Fruit fly (Drosophila melanogaster) whole organism, embryonic: Measurements from ENCODE around the gene ND-B16.6.

ENCODE experiments used
- Ada2b ChIP-seq: fragments of 200-800 bp; sonication (Bioruptor generic); IDR thresholded peaks from 2 replicates; pipeline ENCODE4 v1.3.6; 2022; ENCODE audit warnings: missing biosample characterization, missing genetic modification characterization
- Asciz ChIP-seq: fragments of 200-800 bp; sonication (Bioruptor generic); optimal IDR thresholded peaks from 2 replicates; lab custom pipeline; 2017; ENCODE audit warnings: missing biosample characterization, mild to moderate bottlenecking, missing genetic modification characterization, missing genetic modification reagents
- C15 ChIP-seq: fragments of 200-800 bp; sonication (Bioruptor generic); IDR thresholded peaks from 3 replicates; pipeline ENCODE4 v1.3.6; 2022; ENCODE audit warnings: missing biosample characterization, missing genetic modification characterization
- CG10366 ChIP-seq: fragments of 200-800 bp; sonication (Bioruptor generic); IDR thresholded peaks from 2 replicates; pipeline ENCODE4 v1.3.6; 2022; ENCODE audit warnings: missing biosample characterization, missing genetic modification characterization
- CG10431 ChIP-seq: fragments of 200-800 bp; sonication (Bioruptor generic); optimal IDR thresholded peaks from 3 replicates; lab custom pipeline; 2018; ENCODE audit warnings: missing biosample characterization, mild to moderate bottlenecking, missing genetic modification characterization
- CG10654 ChIP-seq: fragments of 200-800 bp; sonication (Bioruptor generic); optimal IDR thresholded peaks from 2 replicates; lab custom pipeline; 2016; ENCODE audit warnings: missing biosample characterization, missing genetic modification characterization
- CG11398 ChIP-seq: fragments of 200-800 bp; sonication (Bioruptor generic); optimal IDR thresholded peaks from 2 replicates; lab custom pipeline; 2016; ENCODE audit warnings: missing biosample characterization, missing genetic modification characterization
- CG11695 ChIP-seq: fragments of 200-800 bp; sonication (Bioruptor generic); IDR thresholded peaks from 3 replicates; pipeline ENCODE4 v1.3.6; 2022; ENCODE audit warnings: missing biosample characterization, missing genetic modification characterization
- CG12219 ChIP-seq: fragments of 200-800 bp; sonication (Bioruptor generic); optimal IDR thresholded peaks from 3 replicates; lab custom pipeline; 2018; ENCODE audit warnings: missing biosample characterization, mild to moderate bottlenecking, missing genetic modification characterization
- CG12659 ChIP-seq: fragments of 200-800 bp; sonication (Bioruptor generic); optimal IDR thresholded peaks from 3 replicates; lab custom pipeline; 2017; ENCODE audit warnings: mild to moderate bottlenecking, missing biosample characterization, missing genetic modification reagents, missing genetic modification characterization
- CG13287 ChIP-seq: fragments of 200-800 bp; sonication (Bioruptor generic); IDR thresholded peaks from 2 replicates; pipeline ENCODE4 v1.3.6; 2022; ENCODE audit warnings: missing biosample characterization, missing genetic modification characterization; ENCODE audit not compliant: partially characterized antibody
- CG15269 ChIP-seq: fragments of 200-800 bp; sonication (Bioruptor generic); optimal IDR thresholded peaks from 2 replicates; lab custom pipeline; 2018; ENCODE audit warnings: missing biosample characterization, mild to moderate bottlenecking, missing genetic modification characterization, moderate library complexity
- CG17385 ChIP-seq: fragments of 200-800 bp; sonication (Bioruptor generic); optimal IDR thresholded peaks from 3 replicates; lab custom pipeline; 2018; ENCODE audit warnings: missing biosample characterization, mild to moderate bottlenecking, missing genetic modification characterization
- CG2202 ChIP-seq: fragments of 200-800 bp; sonication (Bioruptor generic); optimal IDR thresholded peaks from 2 replicates; lab custom pipeline; 2018; ENCODE audit warnings: missing biosample characterization, mild to moderate bottlenecking, missing genetic modification characterization
- CG31388 ChIP-seq: fragments of 200-800 bp; sonication (Bioruptor generic); optimal IDR thresholded peaks from 2 replicates; lab custom pipeline; 2016; ENCODE audit warnings: missing biosample characterization, missing genetic modification characterization
- CG32767 ChIP-seq: fragments of 200-800 bp; sonication (Bioruptor generic); IDR thresholded peaks from 2 replicates; pipeline ENCODE4 v1.3.6; 2022; ENCODE audit warnings: missing biosample characterization, missing genetic modification characterization
- CG3281 ChIP-seq: fragments of 200-800 bp; sonication (Bioruptor generic); optimal IDR thresholded peaks from 3 replicates; lab custom pipeline; 2017; ENCODE audit warnings: missing biosample characterization, mild to moderate bottlenecking, missing genetic modification characterization
- CG34224 ChIP-seq: fragments of 200-800 bp; sonication (Bioruptor generic); IDR thresholded peaks from 3 replicates; pipeline ENCODE4 v1.3.6; 2022; ENCODE audit warnings: missing biosample characterization, missing genetic modification characterization; ENCODE audit not compliant: partially characterized antibody
- CG34422 ChIP-seq: fragments of 200-800 bp; sonication (Bioruptor generic); IDR thresholded peaks from 3 replicates; pipeline ENCODE4 v1.3.6; 2022; ENCODE audit warnings: missing biosample characterization, missing genetic modification characterization
- CG3995 ChIP-seq: fragments of 200-800 bp; sonication (Bioruptor generic); optimal IDR thresholded peaks from 3 replicates; lab custom pipeline; 2016; ENCODE audit warnings: missing biosample characterization, missing genetic modification characterization
- CG4424 ChIP-seq: fragments of 200-800 bp; sonication (Bioruptor generic); optimal IDR thresholded peaks from 3 replicates; lab custom pipeline; 2016; ENCODE audit warnings: missing biosample characterization, missing genetic modification characterization
- CG4730 ChIP-seq: fragments of 200-800 bp; sonication (Bioruptor generic); IDR thresholded peaks from 2 replicates; pipeline ENCODE4 v1.3.6; 2022; ENCODE audit warnings: missing biosample characterization, missing genetic modification characterization
- CG4820 ChIP-seq: fragments of 200-800 bp; sonication (Bioruptor generic); optimal IDR thresholded peaks from 3 replicates; lab custom pipeline; 2016; ENCODE audit warnings: missing biosample characterization, missing genetic modification characterization
- CG6689 ChIP-seq: fragments of 200-800 bp; sonication (Bioruptor generic); IDR thresholded peaks from 2 replicates; pipeline ENCODE4 v1.3.6; 2022; ENCODE audit warnings: missing biosample characterization, missing genetic modification characterization
- CG6791 ChIP-seq: fragments of 200-800 bp; sonication (Bioruptor generic); IDR thresholded peaks from 3 replicates; pipeline ENCODE4 v1.3.6; 2022; ENCODE audit warnings: missing biosample characterization, missing genetic modification characterization; ENCODE audit not compliant: partially characterized antibody
- CG6813 ChIP-seq: fragments of 200-800 bp; sonication (Bioruptor generic); optimal IDR thresholded peaks from 2 replicates; lab custom pipeline; 2017; ENCODE audit warnings: missing biosample characterization, missing genetic modification characterization, mild to moderate bottlenecking, moderate library complexity, missing genetic modification reagents
- CG7839 ChIP-seq: fragments of 200-800 bp; sonication (Bioruptor generic); optimal IDR thresholded peaks from 3 replicates; lab custom pipeline; 2018; ENCODE audit warnings: missing biosample characterization, mild to moderate bottlenecking, missing genetic modification characterization, moderate library complexity
- Camta ChIP-seq: fragments of 200-800 bp; sonication (Bioruptor generic); optimal IDR thresholded peaks from 2 replicates; lab custom pipeline; 2016; ENCODE audit warnings: missing biosample characterization, missing genetic modification characterization
- Dfd ChIP-seq, 2 experiments: fragments of >200 bp; optimal IDR thresholded peaks; 2 replicates each; lab custom pipeline; 2017; ENCODE audit warnings: missing biosample characterization in 2 of 2, missing genetic modification characterization in 2 of 2
- HmgD ChIP-seq: fragments of 200-800 bp; sonication (Bioruptor generic); optimal IDR thresholded peaks from 3 replicates; lab custom pipeline; 2016; ENCODE audit warnings: missing biosample characterization, missing genetic modification characterization
- Lpt ChIP-seq: fragments of >200 bp; optimal IDR thresholded peaks from 2 replicates; lab custom pipeline; 2018; ENCODE audit warnings: missing biosample characterization, missing genetic modification characterization
- Meics ChIP-seq: fragments of 200-800 bp; sonication (Bioruptor generic); optimal IDR thresholded peaks from 2 replicates; lab custom pipeline; 2017; ENCODE audit warnings: missing biosample characterization, mild to moderate bottlenecking, missing genetic modification characterization
- Nf-YC ChIP-seq: fragments of 200-800 bp; optimal IDR thresholded peaks from 3 replicates; lab custom pipeline; 2019; ENCODE audit warnings: missing biosample characterization, mild to moderate bottlenecking, missing genetic modification characterization, moderate library complexity
- Side ChIP-seq: fragments of 200-800 bp; sonication (Bioruptor generic); optimal IDR thresholded peaks from 2 replicates; lab custom pipeline; 2016; ENCODE audit warnings: missing biosample characterization, missing genetic modification characterization
- Sox100B ChIP-seq: fragments of 200-800 bp; sonication (Bioruptor generic); optimal IDR thresholded peaks from 3 replicates; lab custom pipeline; 2018; ENCODE audit warnings: missing biosample characterization, mild to moderate bottlenecking, missing genetic modification characterization
- Xbp1 ChIP-seq: fragments of 200-800 bp; sonication (Bioruptor generic); optimal IDR thresholded peaks from 3 replicates; lab custom pipeline; 2016; ENCODE audit warnings: missing biosample characterization, mild to moderate bottlenecking, missing genetic modification characterization
- br ChIP-seq: fragments of >200 bp; optimal IDR thresholded peaks from 2 replicates; lab custom pipeline; 2017
- btn ChIP-seq: fragments of 200-800 bp; sonication (Bioruptor generic); optimal IDR thresholded peaks from 2 replicates; lab custom pipeline; 2016; ENCODE audit warnings: missing biosample characterization, missing genetic modification characterization
- chm ChIP-seq: fragments of 200-800 bp; sonication (Bioruptor generic); IDR thresholded peaks from 2 replicates; pipeline ENCODE4 v1.3.6; 2022; ENCODE audit warnings: missing biosample characterization, missing genetic modification characterization
- cwo ChIP-seq: fragments of 200-800 bp; sonication (Bioruptor generic); optimal IDR thresholded peaks from 3 replicates; lab custom pipeline; 2017; ENCODE audit warnings: missing biosample characterization, missing genetic modification characterization, mild to moderate bottlenecking, moderate library complexity, missing genetic modification reagents
- ftz-f1 ChIP-seq: fragments of 200-800 bp; sonication (Bioruptor generic); optimal IDR thresholded peaks from 2 replicates; lab custom pipeline; 2016; ENCODE audit warnings: missing biosample characterization, missing genetic modification characterization
- gce ChIP-seq: fragments of 200-800 bp; sonication (Bioruptor generic); IDR thresholded peaks from 3 replicates; pipeline ENCODE4 v1.3.6; 2022; ENCODE audit warnings: missing biosample characterization, missing genetic modification characterization
- gem ChIP-seq: fragments of 200-800 bp; sonication (Bioruptor generic); optimal IDR thresholded peaks from 2 replicates; lab custom pipeline; 2019; ENCODE audit warnings: missing biosample characterization, mild to moderate bottlenecking, missing genetic modification characterization, moderate library complexity
- lola ChIP-seq, 3 experiments: fragments of >200 bp in 2 of 3; fragments of 200-800 bp in 1 of 3; sonication (Bioruptor generic) in 1 of 3; optimal IDR thresholded peaks; 2 replicates each; lab custom pipeline; 2017 to 2019; ENCODE audit warnings: missing biosample characterization in 3 of 3, missing genetic modification characterization in 3 of 3, mild to moderate bottlenecking in 1 of 3, moderate library complexity in 1 of 3
- pita ChIP-seq: fragments of 200-800 bp; sonication (Bioruptor generic); optimal IDR thresholded peaks from 2 replicates; lab custom pipeline; 2017; ENCODE audit warnings: missing biosample characterization, mild to moderate bottlenecking, missing genetic modification characterization
- ro ChIP-seq: fragments of 200-800 bp; sonication (Bioruptor generic); IDR thresholded peaks from 2 replicates; pipeline ENCODE4 v1.3.6; 2022; ENCODE audit warnings: missing biosample characterization, missing genetic modification characterization
- sd ChIP-seq: fragments of 200-800 bp; sonication (Bioruptor generic); optimal IDR thresholded peaks from 3 replicates; lab custom pipeline; 2018; ENCODE audit warnings: missing biosample characterization, mild to moderate bottlenecking, missing genetic modification characterization, moderate library complexity
- stc ChIP-seq: fragments of 200-800 bp; sonication (Bioruptor generic); IDR thresholded peaks from 2 replicates; pipeline ENCODE4 v1.3.6; 2022; ENCODE audit warnings: missing biosample characterization, missing genetic modification characterization
- stwl ChIP-seq: fragments of 200-800 bp; sonication (Bioruptor generic); optimal IDR thresholded peaks from 3 replicates; lab custom pipeline; 2018; ENCODE audit warnings: missing biosample characterization, mild to moderate bottlenecking, missing genetic modification characterization, moderate library complexity
- tio ChIP-seq: fragments of 200-800 bp; sonication (Bioruptor generic); optimal IDR thresholded peaks from 2 replicates; lab custom pipeline; 2017; ENCODE audit warnings: missing biosample characterization, missing genetic modification characterization, inconsistent platforms
- vvl ChIP-seq: fragments of 200-800 bp; sonication (Bioruptor generic); IDR thresholded peaks from 2 replicates; pipeline ENCODE4 v1.3.6; 2022; ENCODE audit warnings: missing biosample characterization, missing genetic modification characterization
- wek ChIP-seq: fragments of 200-800 bp; sonication (Bioruptor generic); optimal IDR thresholded peaks from 3 replicates; lab custom pipeline; 2018; ENCODE audit warnings: missing biosample characterization, mild to moderate bottlenecking, missing genetic modification characterization, moderate library complexity

ND-B16.6 gene

DNA sequence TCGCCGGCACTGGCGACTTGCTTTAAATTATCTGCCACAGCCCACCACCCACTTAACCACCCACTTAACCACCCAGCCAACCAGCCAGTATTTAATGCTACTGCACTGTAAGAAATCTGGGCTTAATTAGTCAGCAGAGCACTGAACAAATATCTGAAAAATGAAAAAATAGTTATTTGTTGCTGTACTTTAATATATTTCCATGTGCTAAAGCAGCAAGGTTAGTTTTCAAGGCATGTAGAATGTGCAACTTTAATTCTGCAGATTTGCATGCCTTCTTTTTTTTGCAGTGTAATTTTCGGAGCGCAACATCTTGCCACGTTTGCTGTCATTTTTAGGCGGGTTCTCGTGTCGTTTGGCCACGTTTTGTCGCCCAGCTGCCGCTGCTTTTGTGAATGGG, 25.4 kb upstream of the ND-B16.6 start (continued):
- TF ChIP-seq CG11398, result no peak
- TF ChIP-seq Ada2b (GFP tag; lab: Robert Waterston, UW), result peak; percentile 60; the same call in 1 of the 2 replicates
- TF ChIP-seq CG10431 (GFP tag; lab: Kevin White, UChicago), result no peak
- no peak for TF ChIP-seq CG13287 (GFP tag; lab: Robert Waterston, UW)
- TF ChIP-seq CG3281 (GFP tag; lab: Kevin White, UChicago), result peak; percentile 61
- TF ChIP-seq pita (GFP tag; lab: Kevin White, UChicago), result no peak
- TF ChIP-seq gem (tag; lab: Kevin White, UChicago), result peak; percentile 73
- TF ChIP-seq Dfd (GFP tag; optimal IDR thresholded peaks at IDR 0.05; lab: Kevin White, UChicago), result no peak
- TF ChIP-seq CG17385 (GFP tag; lab: Kevin White, UChicago), result peak; percentile 48
- no peak; the same call in 1 of the 2 replicates for TF ChIP-seq stc (GFP tag; lab: Robert Waterston, UW)
- TF ChIP-seq CG34422 (GFP tag; lab: Robert Waterston, UW), result no peak
- TF ChIP-seq sd, result no peak
- TF ChIP-seq lola (GFP tag; optimal IDR thresholded peaks at IDR 0.05; lab: Kevin White, UChicago), result no peak
- TF ChIP-seq Lpt (GFP tag; lab: Kevin White, UChicago), result no peak
- TF ChIP-seq CG6689, result peak; percentile 56
- TF ChIP-seq br (lab: Kevin White, UChicago), result no peak
- no peak for TF ChIP-seq CG3995 (GFP tag; lab: Kevin White, UChicago)
- peak; percentile 5 for TF ChIP-seq Side (GFP tag; lab: Kevin White, UChicago)
- TF ChIP-seq CG6813, result peak; percentile 43
- no peak for TF ChIP-seq tio (GFP tag; lab: Kevin White, UChicago)
- no peak for TF ChIP-seq HmgD
- no peak; the same call in 1 of the 2 replicates for TF ChIP-seq CG10366 (GFP tag; lab: Robert Waterston, UW)
- TF ChIP-seq CG32767, result no peak
- no peak for TF ChIP-seq wek (GFP tag; lab: Kevin White, UChicago)
- TF ChIP-seq stwl (tag; lab: Kevin White, UChicago), result no peak
- no peak for TF ChIP-seq vvl
- no peak for TF ChIP-seq Camta (GFP tag; lab: Kevin White, UChicago)
- TF ChIP-seq, all 482 proteins: peak for 173

DNA sequence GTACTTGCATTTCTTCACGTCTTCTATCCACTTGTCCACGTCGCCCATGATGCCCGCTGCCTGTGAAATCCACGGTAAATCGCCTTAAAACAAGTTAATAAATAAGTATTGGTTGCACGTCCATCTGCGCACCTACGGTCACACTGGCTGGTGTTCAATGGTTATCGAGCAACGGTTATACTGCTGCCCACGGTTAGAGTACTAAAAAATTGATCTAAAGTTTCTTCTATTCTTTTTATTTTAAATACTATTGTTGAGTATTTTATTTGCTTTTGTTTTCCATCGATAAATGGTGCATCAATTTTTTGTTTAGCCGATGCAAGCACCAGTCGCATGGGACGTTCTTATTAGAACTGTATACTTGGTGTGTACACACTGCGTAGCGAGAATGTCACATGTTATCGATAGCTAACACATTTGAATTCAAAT, 22.6 kb upstream of the ND-B16.6 start, which contains the start of gene PpV:
Gene PpV, minus strand, starts transcription at position 147 of the 429 bp plus-strand sequence.
- TF ChIP-seq CG2202 (no peak), ro (no peak), Meics (GFP tag; lab: Kevin White, UChicago) (no peak), chm (GFP tag; lab: Robert Waterston, UW) (no peak), stc (GFP tag; lab: Robert Waterston, UW) (no peak), CG15269 (tag; lab: Kevin White, UChicago) (no peak), C15 (GFP tag; lab: Robert Waterston, UW) (no peak), ftz-f1 (no peak), Asciz (GFP tag; lab: Kevin White, UChicago) (no peak), CG34224 (0 out of 3 replicates have a peak, but pooled peaks have one; percentile 19), Sox100B (no peak), CG7839 (tag; lab: Kevin White, UChicago) (no peak), CG31388 (GFP tag; lab: Kevin White, UChicago) (no peak), CG12219 (GFP tag; lab: Kevin White, UChicago) (no peak), CG4730 (GFP tag; lab: Robert Waterston, UW) (no peak), cwo (GFP tag; lab: Kevin White, UChicago) (no peak), CG4820 (GFP tag; lab: Kevin White, UChicago) (no peak), Xbp1 (no peak), CG4424 (GFP tag; lab: Kevin White, UChicago) (no peak), CG12659 (GFP tag; lab: Kevin White, UChicago) (peak; percentile 66), Nf-YC (tag; lab: Kevin White, UChicago) (peak; percentile 37), CG10654 (GFP tag; lab: Kevin White, UChicago) (no peak), CG11695 (GFP tag; lab: Robert Waterston, UW) (no peak), CG6791 (GFP tag; lab: Robert Waterston, UW) (no peak), btn (GFP tag; lab: Kevin White, UChicago) (no peak), gce (GFP tag; lab: Robert Waterston, UW) (no peak)
